Worm (Caenorhabditis elegans) whole organism, young adult: ENCODE measurements around the gene W08G11.3.
A peak's percentile ranks its signal among the peaks of the same experiment; 100 is the strongest.
"Not testable (repeated sequence)": the region's sequence is repeated elsewhere in the genome, so short reads cannot be mapped to it uniquely, and the experiment has no call there.

Experiments
- B0019.2 ChIP-seq: fragments of 200-800 bp; sonication (Bioruptor generic); conservative IDR thresholded peaks from 2 replicates; pipeline ENCODE4 v1.3.6; 2022; ENCODE audit warnings: missing genetic modification reagents, missing genetic modification characterization, missing compliant biosample characterization
- B0261.1 ChIP-seq: sonication (generic microtip); optimal IDR thresholded peaks from 2 replicates; lab custom pipeline; 2016; ENCODE audit warnings: mild to moderate bottlenecking, missing genetic modification characterization, moderate library complexity, missing compliant biosample characterization
- C06A6.2 ChIP-seq: fragments of 200-800 bp; sonication (Bioruptor generic); conservative IDR thresholded peaks from 2 replicates; pipeline ENCODE4 v1.3.6; 2022; ENCODE audit warnings: missing genetic modification characterization, missing compliant biosample characterization
- D2030.7 ChIP-seq: fragments of 200-800 bp; sonication (Bioruptor generic); IDR thresholded peaks from 2 replicates; pipeline ENCODE4 v1.3.6; 2022; ENCODE audit warnings: missing genetic modification reagents, missing genetic modification characterization, missing compliant biosample characterization
- F23B12.7 ChIP-seq: sonication (generic microtip); optimal IDR thresholded peaks from 2 replicates; lab custom pipeline; 2017; ENCODE audit warnings: missing genetic modification characterization, mild to moderate bottlenecking, missing compliant biosample characterization, antibody characterized with exemption, moderate library complexity; ENCODE audit not compliant: insufficient read depth
- F55B11.4 ChIP-seq: sonication (generic microtip); optimal IDR thresholded peaks from 2 replicates; lab custom pipeline; 2016; ENCODE audit warnings: missing compliant biosample characterization, missing genetic modification characterization, borderline replicate concordance; ENCODE audit not compliant: insufficient read depth
- Y56A3A.18 ChIP-seq: fragments of 200-800 bp; sonication (Bioruptor generic); IDR thresholded peaks from 2 replicates; pipeline ENCODE4 v1.3.6; 2022; ENCODE audit warnings: missing genetic modification reagents, missing genetic modification characterization, missing compliant biosample characterization
- Y95B8A.8 ChIP-seq: fragments of 200-800 bp; sonication (Bioruptor generic); IDR thresholded peaks from 2 replicates; pipeline ENCODE4 v1.3.6; 2022; ENCODE audit warnings: missing genetic modification reagents, missing genetic modification characterization, missing compliant biosample characterization
- ZK185.1 ChIP-seq: sonication (generic microtip); optimal IDR thresholded peaks from 2 replicates; lab custom pipeline; 2016; ENCODE audit warnings: mild to moderate bottlenecking, missing genetic modification characterization, missing compliant biosample characterization; ENCODE audit not compliant: poor library complexity, severe bottlenecking
- akir-1 ChIP-seq: fragments of 200-800 bp; sonication (Bioruptor generic); optimal IDR thresholded peaks from 2 replicates; lab custom pipeline; 2018; ENCODE audit warnings: mild to moderate bottlenecking, missing genetic modification characterization, moderate library complexity, missing compliant biosample characterization
- athp-1 ChIP-seq: sonication (generic microtip); optimal IDR thresholded peaks from 2 replicates; lab custom pipeline; 2017; ENCODE audit warnings: mild to moderate bottlenecking, missing genetic modification characterization, missing compliant biosample characterization
- attf-6 ChIP-seq: fragments of 200-800 bp; sonication (Bioruptor generic); IDR thresholded peaks from 2 replicates; pipeline ENCODE4 v1.3.6; 2022; ENCODE audit warnings: missing genetic modification reagents, missing genetic modification characterization, missing compliant biosample characterization
- ceh-100 ChIP-seq: fragments of 200-800 bp; sonication (Bioruptor generic); IDR thresholded peaks from 2 replicates; pipeline ENCODE4 v1.3.6; 2022; ENCODE audit warnings: missing genetic modification reagents, missing genetic modification characterization, missing compliant biosample characterization
- ceh-40 ChIP-seq: fragments of 200-800 bp; sonication (Bioruptor generic); IDR thresholded peaks from 2 replicates; pipeline ENCODE4 v1.3.6; 2022; ENCODE audit warnings: missing genetic modification characterization, missing compliant biosample characterization
- chd-7 ChIP-seq: sonication (generic microtip); optimal IDR thresholded peaks from 2 replicates; lab custom pipeline; 2016; ENCODE audit warnings: mild to moderate bottlenecking, missing genetic modification characterization, moderate library complexity, missing compliant biosample characterization
- die-1 ChIP-seq: sonication (generic microtip); optimal IDR thresholded peaks from 2 replicates; lab custom pipeline; 2016; ENCODE audit warnings: missing genotype, mild to moderate bottlenecking, missing genetic modification characterization, missing compliant biosample characterization
- dox-1 ChIP-seq: fragments of 200-800 bp; sonication (Bioruptor generic); IDR thresholded peaks from 2 replicates; pipeline ENCODE4 v1.3.6; 2022; ENCODE audit warnings: missing genetic modification reagents, missing genetic modification characterization, missing compliant biosample characterization
- egl-44 ChIP-seq: fragments of 200-800 bp; sonication (Bioruptor generic); IDR thresholded peaks from 2 replicates; pipeline ENCODE4 v1.3.6; 2022; ENCODE audit warnings: missing genetic modification reagents, missing genetic modification characterization, missing compliant biosample characterization
- hmg-1.2 ChIP-seq: fragments of 200-800 bp; sonication (Bioruptor generic); IDR thresholded peaks from 2 replicates; pipeline ENCODE4 v1.3.6; 2022; ENCODE audit warnings: missing genetic modification reagents, missing genetic modification characterization, missing compliant biosample characterization
- hrde-1 ChIP-seq: sonication (generic microtip); optimal IDR thresholded peaks from 2 replicates; lab custom pipeline; 2016; ENCODE audit warnings: missing genetic modification characterization, mild to moderate bottlenecking, missing compliant biosample characterization, moderate library complexity, missing genotype, missing genetic modification reagents, borderline replicate concordance
- let-607 ChIP-seq, 2 experiments: fragments of 200-800 bp in 1 of 2; sonication (Bioruptor generic) in 1 of 2; sonication (generic microtip) in 1 of 2; optimal IDR thresholded peaks; 2 replicates each; lab custom pipeline; 2016 to 2018; ENCODE audit warnings: mild to moderate bottlenecking in 2 of 2, missing compliant biosample characterization in 2 of 2, missing genetic modification characterization in 2 of 2, moderate library complexity in 2 of 2, missing genotype in 1 of 2
- lin-40 ChIP-seq: sonication (generic microtip); optimal IDR thresholded peaks from 2 replicates; lab custom pipeline; 2016; ENCODE audit warnings: missing genetic modification characterization, mild to moderate bottlenecking, missing compliant biosample characterization, missing genotype, missing genetic modification reagents
- lin-54 ChIP-seq: fragments of 200-800 bp; sonication (Bioruptor generic); optimal IDR thresholded peaks from 2 replicates; lab custom pipeline; 2018; ENCODE audit warnings: mild to moderate bottlenecking, missing genetic modification characterization, missing compliant biosample characterization
- madf-10 ChIP-seq: sonication (generic microtip); optimal IDR thresholded peaks from 2 replicates; lab custom pipeline; 2016; ENCODE audit warnings: mild to moderate bottlenecking, missing genetic modification characterization, missing compliant biosample characterization
- madf-3 ChIP-seq: fragments of 200-800 bp; sonication (Bioruptor generic); IDR thresholded peaks from 2 replicates; pipeline ENCODE4 v1.3.6; 2022; ENCODE audit warnings: missing genetic modification reagents, missing genetic modification characterization, missing compliant biosample characterization
- madf-8 ChIP-seq: fragments of 200-800 bp; sonication (Bioruptor generic); conservative IDR thresholded peaks from 2 replicates; pipeline ENCODE4 v1.3.6; 2022; ENCODE audit warnings: missing genetic modification reagents, missing genetic modification characterization, missing compliant biosample characterization
- mcd-1 ChIP-seq: fragments of 200-800 bp; sonication (Bioruptor generic); IDR thresholded peaks from 2 replicates; pipeline ENCODE4 v1.3.6; 2022; ENCODE audit warnings: missing genetic modification reagents, missing genetic modification characterization, missing compliant biosample characterization
- mxl-1 ChIP-seq: sonication (generic microtip); optimal IDR thresholded peaks from 2 replicates; lab custom pipeline; 2016; ENCODE audit warnings: missing genetic modification characterization, missing compliant biosample characterization
- nfya-1 ChIP-seq: sonication (generic microtip); optimal IDR thresholded peaks from 2 replicates; lab custom pipeline; 2017; ENCODE audit warnings: antibody characterized with exemption, missing compliant biosample characterization, missing genetic modification characterization, borderline replicate concordance; ENCODE audit not compliant: insufficient read depth
- nfyb-1 ChIP-seq: fragments of 200-800 bp; sonication (Bioruptor generic); IDR thresholded peaks from 2 replicates; pipeline ENCODE4 v1.3.6; 2022; ENCODE audit warnings: missing genetic modification reagents, missing genetic modification characterization, missing compliant biosample characterization
- nhr-120 ChIP-seq: fragments of 200-800 bp; sonication (Bioruptor generic); IDR thresholded peaks from 2 replicates; pipeline ENCODE4 v1.3.6; 2022; ENCODE audit warnings: missing genetic modification characterization, missing compliant biosample characterization
- nhr-90 ChIP-seq: sonication (generic microtip); optimal IDR thresholded peaks from 2 replicates; lab custom pipeline; 2016; ENCODE audit warnings: missing genotype, mild to moderate bottlenecking, missing genetic modification characterization, missing compliant biosample characterization
- pbrm-1 ChIP-seq: fragments of 200-800 bp; sonication (Bioruptor generic); IDR thresholded peaks from 2 replicates; pipeline ENCODE4 v1.3.6; 2022; ENCODE audit warnings: missing genetic modification reagents, missing genetic modification characterization, missing compliant biosample characterization
- rec-8 ChIP-seq, 2 experiments: sonication (generic microtip); optimal IDR thresholded peaks; 2 replicates each; lab custom pipeline; 2016; ENCODE audit warnings: mild to moderate bottlenecking in 2 of 2, missing genetic modification characterization in 2 of 2, missing genetic modification reagents in 2 of 2, missing genotype in 2 of 2, missing biosample characterization in 1 of 2, missing compliant biosample characterization in 1 of 2, moderate library complexity in 1 of 2
- rpc-1 ChIP-seq, 2 experiments: fragments of 150-350 bp in 1 of 2; sonication (generic microtip) in 1 of 2; optimal IDR thresholded peaks; 2 replicates each; lab custom pipeline; 2014 to 2018; ENCODE audit warnings: missing biosample characterization in 1 of 2, missing genetic modification characterization in 1 of 2, missing genetic modification reagents in 1 of 2, missing genotype in 1 of 2
- snpc-1.1 ChIP-seq: sonication (generic microtip); optimal IDR thresholded peaks from 2 replicates; lab custom pipeline; 2017; ENCODE audit warnings: missing genetic modification characterization, mild to moderate bottlenecking, missing compliant biosample characterization, antibody characterized with exemption, moderate library complexity, missing genotype, missing genetic modification reagents; ENCODE audit not compliant: insufficient read depth
- snpc-4 ChIP-seq, 5 experiments: fragments of 150-350 bp in 1 of 5; sonication (generic microtip) in 4 of 5; optimal IDR thresholded peaks; 2 replicates each; lab custom pipeline; 2014 to 2018; ENCODE audit warnings: missing genetic modification characterization in 5 of 5, missing biosample characterization in 3 of 5, antibody characterized with exemption in 2 of 5, mild to moderate bottlenecking in 2 of 5, missing compliant biosample characterization in 2 of 5, missing genotype in 2 of 5, moderate library complexity in 2 of 5, missing genetic modification reagents in 1 of 5
- tbp1 ChIP-seq: fragments of 200-800 bp; sonication (Bioruptor generic); optimal IDR thresholded peaks from 2 replicates; lab custom pipeline; 2018; ENCODE audit warnings: mild to moderate bottlenecking, missing genetic modification characterization, missing compliant biosample characterization
- tlf-1 ChIP-seq: fragments of 200-800 bp; sonication (Bioruptor generic); optimal IDR thresholded peaks from 2 replicates; lab custom pipeline; 2018; ENCODE audit warnings: mild to moderate bottlenecking, missing genetic modification characterization, missing compliant biosample characterization
- ztf-18 ChIP-seq: sonication (generic microtip); optimal IDR thresholded peaks from 2 replicates; lab custom pipeline; 2016; ENCODE audit warnings: missing genotype, mild to moderate bottlenecking, missing genetic modification characterization, missing compliant biosample characterization
- ztf-25 ChIP-seq: fragments of 200-800 bp; sonication (Bioruptor generic); IDR thresholded peaks from 2 replicates; pipeline ENCODE4 v1.3.6; 2022; ENCODE audit warnings: missing genetic modification reagents, missing genetic modification characterization, missing compliant biosample characterization
- ztf-6 ChIP-seq: fragments of 200-800 bp; sonication (Bioruptor generic); IDR thresholded peaks from 2 replicates; pipeline ENCODE4 v1.3.6; 2022; ENCODE audit warnings: missing genetic modification reagents, missing genetic modification characterization, missing compliant biosample characterization

Gene W08G11.3

ce11 chrV:16336326-16336725 is 31.2 kb upstream of the W08G11.3 start, which contains the start of gene srw-87:
srw-87 (plus strand) TSS chrV:16336626.
- no peak for TF ChIP-seq B0019.2
- TF ChIP-seq chd-7 = no peak
- TF ChIP-seq lin-54 = no peak
- TF ChIP-seq hrde-1 (tag; lab: Kevin White, UChicago) = no peak
- TF ChIP-seq ZK185.1 (tag; lab: Kevin White, UChicago) = no peak
- no peak for TF ChIP-seq F55B11.4 (tag; lab: Kevin White, UChicago)
- TF ChIP-seq madf-3 (GFP tag; lab: Robert Waterston, UW) = no peak
- no peak for TF ChIP-seq nfya-1 (tag; lab: Kevin White, UChicago)
- no peak for TF ChIP-seq akir-1 (GFP tag; lab: Kevin White, UChicago)
- TF ChIP-seq madf-8 = no peak
- no peak for TF ChIP-seq athp-1 (tag; lab: Kevin White, UChicago)
- no peak for TF ChIP-seq nhr-120 (GFP tag; lab: Robert Waterston, UW)
- TF ChIP-seq let-607 (tag; optimal IDR thresholded peaks at IDR 0.05; lab: Kevin White, UChicago) = no peak
- TF ChIP-seq C06A6.2 = no peak
- TF ChIP-seq ztf-6 (GFP tag; lab: Robert Waterston, UW) = no peak
- TF ChIP-seq ceh-40 = no peak
- no peak for TF ChIP-seq nfyb-1

ce11 chrV:16338287-16339092 is 29.0 kb upstream of the W08G11.3 start, which contains the start of gene slc-9B.2:
slc-9B.2 (plus strand) TSS chrV:16339042.
- peak; percentile 41 for TF ChIP-seq nhr-90 (tag; lab: Kevin White, UChicago)
- TF ChIP-seq athp-1 (tag; lab: Kevin White, UChicago) = peak; percentile 11
- peak; percentile 48 for TF ChIP-seq hmg-1.2 (GFP tag; lab: Robert Waterston, UW)
- peak; percentile 34; the same call in 1 of the 2 replicates for TF ChIP-seq ceh-40
- TF ChIP-seq die-1 (tag; lab: Kevin White, UChicago) = peak; percentile 46
- TF ChIP-seq mcd-1 (GFP tag; lab: Robert Waterston, UW) = peak; percentile 54
- peak; percentile 49 for TF ChIP-seq madf-10
- TF ChIP-seq nfyb-1 = peak; percentile 82
- peak in 1 of 2 experiments; percentile 24 for TF ChIP-seq let-607 (tag; optimal IDR thresholded peaks at IDR 0.05; lab: Kevin White, UChicago)
- TF ChIP-seq tbp1 (GFP tag; lab: Kevin White, UChicago) = peak; percentile 85
- peak in 1 of 2 experiments; percentile 11 for TF ChIP-seq rec-8 (tag; optimal IDR thresholded peaks at IDR 0.05; lab: Kevin White, UChicago)
- peak; percentile 60 for TF ChIP-seq ztf-18 (tag; lab: Kevin White, UChicago)
- TF ChIP-seq chd-7 = peak; percentile 23
- TF ChIP-seq ztf-25 (GFP tag; lab: Robert Waterston, UW) = 0 out of 2 replicates have a peak, but pooled peaks have one; percentile 40
- TF ChIP-seq tlf-1 (GFP tag; lab: Kevin White, UChicago) = peak; percentile 21
- 0 out of 2 replicates have a peak, but pooled peaks have one; percentile 11 for TF ChIP-seq Y95B8A.8 (GFP tag; lab: Robert Waterston, UW)
- peak; percentile 25 for TF ChIP-seq lin-40
- TF ChIP-seq snpc-1.1 = peak; percentile 18
- TF ChIP-seq mxl-1 (tag; lab: Kevin White, UChicago) = peak; percentile 16
- TF ChIP-seq B0261.1 (tag; lab: Kevin White, UChicago) = peak; percentile 75
- TF ChIP-seq attf-6 (GFP tag; lab: Robert Waterston, UW) = peak; percentile 76; the same call in 1 of the 2 replicates
- TF ChIP-seq Y56A3A.18 (GFP tag; lab: Robert Waterston, UW) = peak; percentile 60; the same call in 1 of the 2 replicates
- TF ChIP-seq ceh-100 = peak; percentile 10; the same call in 1 of the 2 replicates
- peak; percentile 63 for TF ChIP-seq D2030.7
- 0 out of 2 replicates have a peak, but pooled peaks have one; percentile 31 for TF ChIP-seq egl-44 (GFP tag; lab: Robert Waterston, UW)
- TF ChIP-seq snpc-4 (GFP tag; optimal IDR thresholded peaks at IDR 0.05; lab: Kevin White, UChicago) = not testable (repeated sequence)
- TF ChIP-seq snpc-4 (tag; optimal IDR thresholded peaks at IDR 0.05; lab: Kevin White, UChicago) = peak; percentile 7 to 77 (median 42)
- TF ChIP-seq pbrm-1 (GFP tag; lab: Robert Waterston, UW) = peak; percentile 62; the same call in 1 of the 2 replicates
- TF ChIP-seq dox-1 (GFP tag; lab: Robert Waterston, UW) = peak; percentile 69; the same call in 1 of the 2 replicates
- peak; percentile 63 for TF ChIP-seq rpc-1 (optimal IDR thresholded peaks at IDR 0.05; lab: Kevin White, UChicago)
- peak; percentile 80 for TF ChIP-seq rpc-1 (tag; optimal IDR thresholded peaks at IDR 0.05; lab: Kevin White, UChicago)
- TF ChIP-seq F23B12.7 (tag; lab: Kevin White, UChicago) = peak; percentile 40
